Fruit fly (Drosophila melanogaster) whole organism, embryonic: ENCODE measurements around the gene Wsck.

Experiments used
- CG12071 ChIP-seq: fragments of 200-800 bp; sonication (Bioruptor generic); optimal IDR thresholded peaks from 3 replicates; lab custom pipeline; 2018; ENCODE audit warnings: missing biosample characterization, mild to moderate bottlenecking, missing genetic modification characterization
- CG2202 ChIP-seq: fragments of 200-800 bp; sonication (Bioruptor generic); optimal IDR thresholded peaks from 2 replicates; lab custom pipeline; 2018; ENCODE audit warnings: missing biosample characterization, mild to moderate bottlenecking, missing genetic modification characterization
- aop ChIP-seq: fragments of 200-800 bp; sonication (Bioruptor generic); IDR thresholded peaks from 2 replicates; pipeline ENCODE4 v1.3.6; 2022; ENCODE audit warnings: missing biosample characterization, missing genetic modification characterization
- insv ChIP-seq, 2 experiments: fragments of 200-800 bp; sonication (Bioruptor generic); optimal IDR thresholded peaks; 3 replicates each; lab custom pipeline; 2016 to 2018; ENCODE audit warnings: missing biosample characterization in 2 of 2, missing genetic modification characterization in 2 of 2

DNA sequence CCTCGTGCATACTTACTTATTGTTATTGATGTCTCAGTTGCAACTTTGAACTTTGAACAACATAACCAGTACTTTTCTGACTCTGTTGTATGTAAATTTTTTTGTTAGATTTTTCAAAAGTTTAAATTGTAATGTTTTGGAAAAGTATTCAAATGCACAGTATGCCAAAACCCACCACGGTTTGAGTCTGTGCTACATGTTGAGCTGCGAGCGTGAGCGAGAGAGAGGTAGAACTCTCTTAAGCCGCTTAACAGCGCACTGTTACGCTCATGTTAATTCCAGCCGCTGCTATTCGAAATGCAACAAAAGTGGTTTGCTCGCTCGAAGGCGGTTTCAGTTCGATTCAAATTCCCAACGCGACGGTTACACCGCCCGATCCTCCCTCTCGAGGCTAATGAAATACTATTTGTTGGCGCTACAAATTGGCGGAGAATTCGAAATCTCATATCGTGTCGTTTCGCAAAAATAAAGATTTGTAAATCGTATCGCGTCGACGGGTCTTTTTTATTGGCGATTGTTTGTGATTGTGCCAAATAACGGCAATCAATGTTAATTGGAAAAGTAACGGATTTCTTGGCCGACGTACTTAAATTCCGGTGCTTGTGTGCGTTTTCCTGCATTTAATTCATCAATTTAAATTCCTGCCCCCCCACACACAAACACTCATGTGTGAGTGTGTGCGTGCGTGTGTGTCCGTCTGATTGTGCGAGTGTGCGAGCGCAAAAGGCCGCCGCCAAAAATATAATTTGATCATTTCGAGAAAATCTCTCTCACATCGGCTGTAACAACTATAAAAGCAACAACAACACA, 40.8 kb downstream of the Wsck start:
- TF ChIP-seq insv (GFP tag; optimal IDR thresholded peaks at IDR 0.05; lab: Kevin White, UChicago) (no peak), CG2202 (tag; lab: Kevin White, UChicago) (no peak), aop (GFP tag; lab: Robert Waterston, UW) (no peak), CG12071 (no peak)
